Worm (Caenorhabditis elegans) whole organism, young adult: ENCODE data around the gene cyp-14A4.

Source experiments
- F37B4.10 ChIP-seq: fragments of 200-800 bp; sonication (Bioruptor generic); IDR thresholded peaks from 2 replicates; pipeline ENCODE4 v1.3.6; 2022; ENCODE audit warnings: missing genetic modification characterization, missing compliant biosample characterization
- F39B2.1 ChIP-seq: fragments of 200-800 bp; sonication (Bioruptor generic); IDR thresholded peaks from 2 replicates; pipeline ENCODE4 v1.3.6; 2022; ENCODE audit warnings: missing genetic modification reagents, missing genetic modification characterization, missing compliant biosample characterization
- K11D2.4 ChIP-seq: fragments of 200-800 bp; sonication (Bioruptor generic); IDR thresholded peaks from 2 replicates; pipeline ENCODE4 v1.3.6; 2022; ENCODE audit warnings: missing genetic modification reagents, missing genetic modification characterization, missing compliant biosample characterization
- T07F8.4 ChIP-seq: sonication (generic microtip); optimal IDR thresholded peaks from 2 replicates; lab custom pipeline; 2016; ENCODE audit warnings: mild to moderate bottlenecking, missing genetic modification characterization, moderate library complexity, missing compliant biosample characterization
- T26A5.8 ChIP-seq: sonication (generic microtip); optimal IDR thresholded peaks from 2 replicates; lab custom pipeline; 2016; ENCODE audit warnings: missing genetic modification characterization, missing compliant biosample characterization
- Y53F4B.3 ChIP-seq: fragments of 200-800 bp; sonication (Bioruptor generic); IDR thresholded peaks from 2 replicates; pipeline ENCODE4 v1.3.6; 2022; ENCODE audit warnings: missing genetic modification reagents, missing genetic modification characterization, missing compliant biosample characterization
- Y79H2A.3 ChIP-seq: fragments of 200-800 bp; sonication (Bioruptor generic); conservative IDR thresholded peaks from 2 replicates; pipeline ENCODE4 v1.3.6; 2022; ENCODE audit warnings: missing genetic modification reagents, missing genetic modification characterization, missing compliant biosample characterization
- Y95B8A.8 ChIP-seq: fragments of 200-800 bp; sonication (Bioruptor generic); IDR thresholded peaks from 2 replicates; pipeline ENCODE4 v1.3.6; 2022; ENCODE audit warnings: missing genetic modification reagents, missing genetic modification characterization, missing compliant biosample characterization
- attf-3 ChIP-seq: fragments of 200-800 bp; sonication (Bioruptor generic); conservative IDR thresholded peaks from 2 replicates; pipeline ENCODE4 v1.3.6; 2022; ENCODE audit warnings: missing genetic modification reagents, missing genetic modification characterization, missing compliant biosample characterization
- cebp-1 ChIP-seq, 2 experiments: fragments of 200-800 bp in 1 of 2; sonication (Bioruptor generic) in 1 of 2; sonication (generic microtip) in 1 of 2; IDR thresholded peaks in 1 of 2; optimal IDR thresholded peaks in 1 of 2; 2 replicates each; pipeline versions ENCODE4 v1.3.6 to Lab custom; 2017 to 2022; ENCODE audit warnings: missing compliant biosample characterization in 2 of 2, missing genetic modification characterization in 2 of 2, mild to moderate bottlenecking in 1 of 2, missing genetic modification reagents in 1 of 2, moderate library complexity in 1 of 2
- die-1 ChIP-seq: sonication (generic microtip); optimal IDR thresholded peaks from 2 replicates; lab custom pipeline; 2016; ENCODE audit warnings: missing genotype, mild to moderate bottlenecking, missing genetic modification characterization, missing compliant biosample characterization
- efl-1 ChIP-seq: fragments of 150-350 bp; optimal IDR thresholded peaks from 2 replicates; lab custom pipeline; 2014; ENCODE audit warnings: missing biosample characterization, missing genetic modification reagents, missing genetic modification characterization
- hmg-20 ChIP-seq: fragments of 200-800 bp; sonication (Bioruptor generic); IDR thresholded peaks from 2 replicates; pipeline ENCODE4 v1.3.6; 2022; ENCODE audit warnings: missing genetic modification reagents, missing genetic modification characterization, missing compliant biosample characterization
- madf-6 ChIP-seq: fragments of 200-800 bp; sonication (Bioruptor generic); IDR thresholded peaks from 2 replicates; pipeline ENCODE4 v1.3.6; 2022; ENCODE audit warnings: missing genetic modification reagents, missing genetic modification characterization, missing compliant biosample characterization
- mcd-1 ChIP-seq: fragments of 200-800 bp; sonication (Bioruptor generic); IDR thresholded peaks from 2 replicates; pipeline ENCODE4 v1.3.6; 2022; ENCODE audit warnings: missing genetic modification reagents, missing genetic modification characterization, missing compliant biosample characterization
- nhr-120 ChIP-seq: fragments of 200-800 bp; sonication (Bioruptor generic); IDR thresholded peaks from 2 replicates; pipeline ENCODE4 v1.3.6; 2022; ENCODE audit warnings: missing genetic modification characterization, missing compliant biosample characterization
- nhr-80 ChIP-seq: sonication (generic microtip); optimal IDR thresholded peaks from 2 replicates; lab custom pipeline; 2016; ENCODE audit warnings: missing genetic modification characterization, missing compliant biosample characterization
- pbrm-1 ChIP-seq: fragments of 200-800 bp; sonication (Bioruptor generic); IDR thresholded peaks from 2 replicates; pipeline ENCODE4 v1.3.6; 2022; ENCODE audit warnings: missing genetic modification reagents, missing genetic modification characterization, missing compliant biosample characterization
- rec-8 ChIP-seq, 2 experiments: sonication (generic microtip); optimal IDR thresholded peaks; 2 replicates each; lab custom pipeline; 2016; ENCODE audit warnings: mild to moderate bottlenecking in 2 of 2, missing genetic modification characterization in 2 of 2, missing genetic modification reagents in 2 of 2, missing genotype in 2 of 2, missing biosample characterization in 1 of 2, missing compliant biosample characterization in 1 of 2, moderate library complexity in 1 of 2
- sea-2 ChIP-seq: fragments of 200-800 bp; sonication (Bioruptor generic); IDR thresholded peaks from 2 replicates; pipeline ENCODE4 v1.3.6; 2022; ENCODE audit warnings: missing genetic modification characterization, missing compliant biosample characterization
- snpc-1.1 ChIP-seq: sonication (generic microtip); optimal IDR thresholded peaks from 2 replicates; lab custom pipeline; 2017; ENCODE audit warnings: missing genetic modification characterization, mild to moderate bottlenecking, missing compliant biosample characterization, antibody characterized with exemption, moderate library complexity, missing genotype, missing genetic modification reagents; ENCODE audit not compliant: insufficient read depth
- snpc-1.3 ChIP-seq: sonication (generic microtip); optimal IDR thresholded peaks from 2 replicates; lab custom pipeline; 2017; ENCODE audit warnings: missing genetic modification characterization, mild to moderate bottlenecking, missing compliant biosample characterization, antibody characterized with exemption, moderate library complexity, missing genotype, missing genetic modification reagents; ENCODE audit not compliant: insufficient read depth
- tbp1 ChIP-seq: fragments of 200-800 bp; sonication (Bioruptor generic); optimal IDR thresholded peaks from 2 replicates; lab custom pipeline; 2018; ENCODE audit warnings: mild to moderate bottlenecking, missing genetic modification characterization, missing compliant biosample characterization
- tlf-1 ChIP-seq: fragments of 200-800 bp; sonication (Bioruptor generic); optimal IDR thresholded peaks from 2 replicates; lab custom pipeline; 2018; ENCODE audit warnings: mild to moderate bottlenecking, missing genetic modification characterization, missing compliant biosample characterization
- unc-130 ChIP-seq: sonication (generic microtip); optimal IDR thresholded peaks from 2 replicates; lab custom pipeline; 2016; ENCODE audit warnings: missing genetic modification reagents, missing genetic modification characterization, missing compliant biosample characterization
- unc-62 ChIP-seq: fragments of 150-350 bp; optimal IDR thresholded peaks from 2 replicates; lab custom pipeline; 2014; ENCODE audit warnings: missing biosample characterization, missing genetic modification reagents, missing genetic modification characterization
- xnd-1 ChIP-seq: sonication (generic microtip); optimal IDR thresholded peaks from 2 replicates; lab custom pipeline; 2016; ENCODE audit warnings: missing genotype, missing genetic modification reagents, missing genetic modification characterization, missing compliant biosample characterization
- zfh-2 ChIP-seq: fragments of 200-800 bp; sonication (Bioruptor generic); conservative IDR thresholded peaks from 2 replicates; pipeline ENCODE4 v1.3.6; 2022; ENCODE audit warnings: missing genetic modification reagents, missing genetic modification characterization, missing compliant biosample characterization
- zim-3 ChIP-seq: sonication (generic microtip); optimal IDR thresholded peaks from 2 replicates; lab custom pipeline; 2017; ENCODE audit warnings: mild to moderate bottlenecking, missing genetic modification characterization, moderate library complexity, missing compliant biosample characterization
- ztf-25 ChIP-seq: fragments of 200-800 bp; sonication (Bioruptor generic); IDR thresholded peaks from 2 replicates; pipeline ENCODE4 v1.3.6; 2022; ENCODE audit warnings: missing genetic modification reagents, missing genetic modification characterization, missing compliant biosample characterization

cyp-14A4 gene

ce11 chrX:13283462-13283861, 535 bp downstream of the cyp-14A4 start (continued):
- TF ChIP-seq attf-3 (GFP tag; lab: Robert Waterston, UW) = no peak
- peak; percentile 85 for TF ChIP-seq die-1

ce11 chrX:13278876-13279275, 5.1 kb downstream of the cyp-14A4 start, which contains the start of gene phf-33:
Gene phf-33 (minus strand): TSS chrX:13278976.
- TF ChIP-seq cebp-1 (GFP tag; IDR thresholded peaks at IDR 0.05; lab: Robert Waterston, UW) (no peak), cebp-1 (tag; optimal IDR thresholded peaks at IDR 0.05; lab: Kevin White, UChicago) (no peak), zfh-2 (no peak), die-1 (no peak), Y53F4B.3 (GFP tag; lab: Robert Waterston, UW) (no peak), T26A5.8 (tag; lab: Kevin White, UChicago) (no peak), rec-8 (tag; optimal IDR thresholded peaks at IDR 0.05; lab: Kevin White, UChicago) (no peak), attf-3 (GFP tag; lab: Robert Waterston, UW) (no peak), snpc-1.3 (no peak), Y95B8A.8 (no peak), zim-3 (tag; lab: Kevin White, UChicago) (no peak), tbp1 (GFP tag; lab: Kevin White, UChicago) (no peak)

DNA sequence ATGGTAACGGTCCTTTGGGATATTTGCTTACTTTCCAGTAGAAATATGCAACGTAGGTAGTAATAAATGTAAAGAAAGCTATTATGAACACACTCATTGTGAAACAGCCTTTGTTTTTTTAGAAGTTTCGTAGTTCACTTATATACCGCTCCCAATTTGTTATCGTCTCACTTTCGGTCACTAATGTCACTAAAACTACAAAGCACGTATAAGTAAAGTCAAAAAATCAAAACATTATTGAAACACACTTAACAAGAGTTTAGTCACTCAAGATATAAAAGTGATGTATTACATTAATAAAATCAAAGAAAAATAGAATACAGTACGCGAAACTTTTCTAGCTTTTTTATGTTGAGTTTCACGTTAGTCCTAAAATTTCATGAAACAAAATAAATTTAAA, 9.9 kb downstream of the cyp-14A4 start, which contains the start of gene cyp-14A3:
cyp-14A3 (minus strand) TSS at position 101 of the 400 bp plus-strand sequence.
- no peak for TF ChIP-seq nhr-120
- TF ChIP-seq unc-130 (GFP tag; lab: Kevin White, UChicago) = no peak
- no peak for TF ChIP-seq efl-1
- TF ChIP-seq hmg-20 = no peak
- no peak for TF ChIP-seq zfh-2
- no peak for TF ChIP-seq T07F8.4
- no peak for TF ChIP-seq snpc-1.1
- TF ChIP-seq sea-2 (GFP tag; lab: Robert Waterston, UW) = no peak

ce11 chrX:13269586-13269985, 14.4 kb downstream of the cyp-14A4 start, which contains the start of gene cyp-14A2:
Gene cyp-14A2 (minus strand): TSS chrX:13269686.
- TF ChIP-seq rec-8 (tag; optimal IDR thresholded peaks at IDR 0.05; lab: Kevin White, UChicago) = no peak
- TF ChIP-seq zim-3 (tag; lab: Kevin White, UChicago) = no peak
- TF ChIP-seq nhr-80 = peak; percentile 35
- no peak for TF ChIP-seq K11D2.4 (GFP tag; lab: Robert Waterston, UW)
- TF ChIP-seq xnd-1 (tag; lab: Kevin White, UChicago) = no peak

DNA sequence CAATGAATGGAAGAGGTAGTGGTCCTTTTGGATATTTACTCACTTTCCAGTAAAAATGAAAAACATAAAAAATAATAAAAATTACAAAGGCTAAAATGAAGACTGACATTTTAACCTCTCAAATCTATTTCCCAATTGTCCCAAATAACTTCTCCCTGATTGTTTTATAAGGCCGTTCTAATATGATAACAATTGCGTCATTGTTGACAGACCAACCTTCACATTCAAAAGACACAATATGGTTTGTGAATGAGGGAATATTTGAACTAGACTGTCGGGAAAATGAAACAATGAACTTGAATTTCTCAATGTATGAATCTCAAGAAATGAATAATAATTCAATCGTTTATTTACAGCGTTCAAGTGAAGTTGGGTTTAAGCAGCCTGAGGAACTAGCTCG, 16.8 kb downstream of the cyp-14A4 start, which contains the start of gene cyp-14A1:
cyp-14A1 (minus strand) TSS at position 126 of the 400 bp plus-strand sequence.
- TF ChIP-seq T26A5.8 (tag; lab: Kevin White, UChicago) = no peak
- no peak for TF ChIP-seq tlf-1
- TF ChIP-seq F39B2.1 (GFP tag; lab: Robert Waterston, UW) = no peak
- no peak for TF ChIP-seq hmg-20
- no peak for TF ChIP-seq mcd-1 (GFP tag; lab: Robert Waterston, UW)
- TF ChIP-seq ztf-25 (GFP tag; lab: Robert Waterston, UW) = no peak
- no peak for TF ChIP-seq pbrm-1
- TF ChIP-seq madf-6 = no peak
- no peak for TF ChIP-seq Y79H2A.3 (GFP tag; lab: Robert Waterston, UW)
- TF ChIP-seq F37B4.10 (GFP tag; lab: Robert Waterston, UW) = no peak
- TF ChIP-seq unc-62 = no peak
- TF ChIP-seq sea-2 (GFP tag; lab: Robert Waterston, UW) = no peak
- no peak for TF ChIP-seq cebp-1 (GFP tag; IDR thresholded peaks at IDR 0.05; lab: Robert Waterston, UW)
- TF ChIP-seq cebp-1 (tag; optimal IDR thresholded peaks at IDR 0.05; lab: Kevin White, UChicago) = no peak
- TF ChIP-seq, all 124 proteins: peak for 0
